Fruit fly (Drosophila melanogaster) whole organism, embryonic: ENCODE measurements around the gene CG34325.

Experiments used
- BtbVII ChIP-seq: fragments of 200-800 bp; sonication (Bioruptor generic); optimal IDR thresholded peaks from 3 replicates; lab custom pipeline; 2017; ENCODE audit warnings: missing biosample characterization, mild to moderate bottlenecking, missing genetic modification characterization
- CG11456 ChIP-seq: fragments of 200-800 bp; sonication (Bioruptor generic); IDR thresholded peaks from 3 replicates; pipeline ENCODE4 v1.3.6; 2022; ENCODE audit warnings: missing biosample characterization, missing genetic modification characterization
- CG11695 ChIP-seq: fragments of 200-800 bp; sonication (Bioruptor generic); IDR thresholded peaks from 3 replicates; pipeline ENCODE4 v1.3.6; 2022; ENCODE audit warnings: missing biosample characterization, missing genetic modification characterization
- CG12104 ChIP-seq: fragments of 200-800 bp; sonication (Bioruptor generic); optimal IDR thresholded peaks from 3 replicates; lab custom pipeline; 2016; ENCODE audit warnings: missing biosample characterization, missing genetic modification characterization
- CG12299 ChIP-seq: fragments of 200-800 bp; sonication (Bioruptor generic); optimal IDR thresholded peaks from 2 replicates; lab custom pipeline; 2018; ENCODE audit warnings: missing biosample characterization, mild to moderate bottlenecking, missing genetic modification characterization
- CG1233 ChIP-seq: fragments of 200-800 bp; sonication (Bioruptor generic); optimal IDR thresholded peaks from 4 replicates; lab custom pipeline; 2018; ENCODE audit warnings: missing biosample characterization, mild to moderate bottlenecking, missing genetic modification characterization
- CG12744 ChIP-seq: fragments of 200-800 bp; sonication (Bioruptor generic); optimal IDR thresholded peaks from 2 replicates; lab custom pipeline; 2016; ENCODE audit warnings: missing biosample characterization, missing genetic modification characterization
- CG12769 ChIP-seq: fragments of 200-800 bp; sonication (Bioruptor generic); optimal IDR thresholded peaks from 2 replicates; lab custom pipeline; 2019; ENCODE audit warnings: missing biosample characterization, mild to moderate bottlenecking, missing genetic modification characterization, moderate library complexity
- CG14860 ChIP-seq: fragments of 200-800 bp; sonication (Bioruptor generic); IDR thresholded peaks from 3 replicates; pipeline ENCODE4 v1.3.6; 2022; ENCODE audit warnings: missing biosample characterization, missing genetic modification characterization; ENCODE audit not compliant: partially characterized antibody
- CG1603 ChIP-seq: fragments of 200-800 bp; sonication (Bioruptor generic); optimal IDR thresholded peaks from 2 replicates; lab custom pipeline; 2019; ENCODE audit warnings: missing biosample characterization, mild to moderate bottlenecking, missing genetic modification characterization, moderate library complexity
- CG16815 ChIP-seq: fragments of 200-800 bp; sonication (Bioruptor generic); optimal IDR thresholded peaks from 3 replicates; lab custom pipeline; 2017; ENCODE audit warnings: missing biosample characterization, mild to moderate bottlenecking, missing genetic modification characterization
- CG17829 ChIP-seq: fragments of 200-800 bp; optimal IDR thresholded peaks from 2 replicates; lab custom pipeline; 2019; ENCODE audit warnings: missing biosample characterization, mild to moderate bottlenecking, missing genetic modification characterization, moderate library complexity
- CG17912 ChIP-seq: fragments of 200-800 bp; sonication (Bioruptor generic); optimal IDR thresholded peaks from 2 replicates; lab custom pipeline; 2018; ENCODE audit warnings: missing biosample characterization, mild to moderate bottlenecking, missing genetic modification characterization
- CG30431 ChIP-seq: fragments of 200-800 bp; sonication (Bioruptor generic); optimal IDR thresholded peaks from 2 replicates; lab custom pipeline; 2017; ENCODE audit warnings: missing biosample characterization, missing genetic modification characterization
- CG31224 ChIP-seq: fragments of 200-800 bp; sonication (Bioruptor generic); IDR thresholded peaks from 2 replicates; pipeline ENCODE4 v1.3.6; 2022; ENCODE audit warnings: missing biosample characterization, missing genetic modification characterization
- CG3163 ChIP-seq: fragments of 200-800 bp; sonication (Bioruptor generic); optimal IDR thresholded peaks from 3 replicates; lab custom pipeline; 2016; ENCODE audit warnings: missing biosample characterization, missing genetic modification characterization
- CG33213 ChIP-seq: fragments of 200-800 bp; sonication (Bioruptor generic); optimal IDR thresholded peaks from 3 replicates; lab custom pipeline; 2016; ENCODE audit warnings: missing biosample characterization, missing genetic modification characterization
- CG42726 ChIP-seq: fragments of 200-800 bp; sonication (Bioruptor generic); IDR thresholded peaks from 2 replicates; pipeline ENCODE4 v1.3.6; 2022; ENCODE audit warnings: missing biosample characterization, missing genetic modification characterization; ENCODE audit not compliant: partially characterized antibody
- CG7839 ChIP-seq: fragments of 200-800 bp; sonication (Bioruptor generic); optimal IDR thresholded peaks from 3 replicates; lab custom pipeline; 2018; ENCODE audit warnings: missing biosample characterization, mild to moderate bottlenecking, missing genetic modification characterization, moderate library complexity
- CG9817 ChIP-seq: fragments of 200-800 bp; sonication (Bioruptor generic); optimal IDR thresholded peaks from 2 replicates; lab custom pipeline; 2018; ENCODE audit warnings: missing biosample characterization, mild to moderate bottlenecking, missing genetic modification characterization, moderate library complexity
- H2.0 ChIP-seq: fragments of 200-800 bp; sonication (Bioruptor generic); IDR thresholded peaks from 2 replicates; pipeline ENCODE4 v1.3.6; 2022; ENCODE audit warnings: missing biosample characterization, missing genetic modification characterization
- HLH4C ChIP-seq: fragments of 200-800 bp; sonication (Bioruptor generic); IDR thresholded peaks from 3 replicates; pipeline ENCODE4 v1.3.6; 2022; ENCODE audit warnings: missing biosample characterization, missing genetic modification characterization; ENCODE audit not compliant: partially characterized antibody
- Hey ChIP-seq: fragments of 200-800 bp; sonication (Bioruptor generic); optimal IDR thresholded peaks from 3 replicates; lab custom pipeline; 2018; ENCODE audit warnings: missing biosample characterization, mild to moderate bottlenecking, missing genetic modification characterization
- MBD-R2 ChIP-seq: fragments of 200-800 bp; sonication (Bioruptor generic); IDR thresholded peaks from 2 replicates; pipeline ENCODE4 v1.3.6; 2022; ENCODE audit warnings: missing biosample characterization, missing genetic modification characterization
- MESR4 ChIP-seq: fragments of 200-800 bp; sonication (Bioruptor generic); optimal IDR thresholded peaks from 2 replicates; lab custom pipeline; 2018; ENCODE audit warnings: missing biosample characterization, mild to moderate bottlenecking, missing genetic modification characterization, moderate library complexity
- MTF-1 ChIP-seq: fragments of 200-800 bp; sonication (Bioruptor generic); optimal IDR thresholded peaks from 2 replicates; lab custom pipeline; 2018; ENCODE audit warnings: missing biosample characterization, mild to moderate bottlenecking, missing genetic modification characterization, borderline replicate concordance
- Max ChIP-seq: fragments of 200-800 bp; sonication (Bioruptor generic); optimal IDR thresholded peaks from 2 replicates; lab custom pipeline; 2016; ENCODE audit warnings: missing biosample characterization, mild to moderate bottlenecking, missing genetic modification characterization
- Mrtf ChIP-seq: fragments of 200-800 bp; sonication (Bioruptor generic); IDR thresholded peaks from 3 replicates; pipeline ENCODE4 v1.3.6; 2022; ENCODE audit warnings: missing biosample characterization, missing genetic modification characterization
- NC2β ChIP-seq: fragments of 200-800 bp; sonication (Bioruptor generic); optimal IDR thresholded peaks from 2 replicates; lab custom pipeline; 2016; ENCODE audit warnings: missing biosample characterization, missing genetic modification characterization
- NK7.1 ChIP-seq: fragments of 200-800 bp; sonication (Bioruptor generic); optimal IDR thresholded peaks from 3 replicates; lab custom pipeline; 2016; ENCODE audit warnings: missing biosample characterization, missing genetic modification characterization
- Neu2 ChIP-seq: fragments of 200-800 bp; sonication (Bioruptor generic); optimal IDR thresholded peaks from 3 replicates; lab custom pipeline; 2016; ENCODE audit warnings: missing biosample characterization, missing genetic modification characterization, borderline replicate concordance
- Ptx1 ChIP-seq: fragments of 200-800 bp; sonication (Bioruptor generic); IDR thresholded peaks from 2 replicates; pipeline ENCODE4 v1.3.6; 2022; ENCODE audit warnings: missing biosample characterization, missing genetic modification characterization
- Spps ChIP-seq: fragments of 200-800 bp; sonication (Bioruptor generic); optimal IDR thresholded peaks from 2 replicates; lab custom pipeline; 2018; ENCODE audit warnings: missing biosample characterization, mild to moderate bottlenecking, missing genetic modification characterization
- Trl ChIP-seq, 3 experiments: fragments of >200 bp in 2 of 3; fragments of 200-800 bp in 1 of 3; sonication (Bioruptor generic) in 1 of 3; optimal IDR thresholded peaks; 2 replicates in 1 of 3; 3 replicates in 2 of 3; lab custom pipeline; 2016 to 2017; ENCODE audit warnings: missing biosample characterization in 1 of 3, missing genetic modification characterization in 1 of 3
- Xrp1 ChIP-seq: fragments of 200-800 bp; sonication (Bioruptor generic); IDR thresholded peaks from 2 replicates; pipeline ENCODE4 v1.3.6; 2022; ENCODE audit warnings: missing biosample characterization, missing genetic modification characterization
- ato ChIP-seq: fragments of 200-800 bp; sonication (Bioruptor generic); IDR thresholded peaks from 2 replicates; pipeline ENCODE4 v1.3.6; 2022; ENCODE audit warnings: missing biosample characterization, missing genetic modification characterization; ENCODE audit not compliant: partially characterized antibody
- br ChIP-seq: fragments of >200 bp; optimal IDR thresholded peaks from 2 replicates; lab custom pipeline; 2017
- corto ChIP-seq: fragments of 200-800 bp; sonication (Bioruptor generic); optimal IDR thresholded peaks from 2 replicates; lab custom pipeline; 2016; ENCODE audit warnings: missing biosample characterization, mild to moderate bottlenecking, missing genetic modification characterization, moderate library complexity
- croc ChIP-seq: fragments of 200-800 bp; sonication (Bioruptor generic); conservative IDR thresholded peaks from 3 replicates; pipeline ENCODE4 v1.3.6; 2022; ENCODE audit warnings: missing biosample characterization, missing genetic modification characterization
- gcm2 ChIP-seq: fragments of 200-800 bp; sonication (Bioruptor generic); optimal IDR thresholded peaks from 2 replicates; lab custom pipeline; 2016; ENCODE audit warnings: missing biosample characterization, missing genetic modification characterization
- gem ChIP-seq: fragments of 200-800 bp; sonication (Bioruptor generic); optimal IDR thresholded peaks from 2 replicates; lab custom pipeline; 2019; ENCODE audit warnings: missing biosample characterization, mild to moderate bottlenecking, missing genetic modification characterization, moderate library complexity
- hb ChIP-seq: fragments of 200-800 bp; sonication (Bioruptor generic); IDR thresholded peaks from 3 replicates; pipeline ENCODE4 v1.3.6; 2022; ENCODE audit warnings: missing biosample characterization, missing genetic modification characterization; ENCODE audit not compliant: partially characterized antibody
- insv ChIP-seq, 2 experiments: fragments of 200-800 bp; sonication (Bioruptor generic); optimal IDR thresholded peaks; 3 replicates each; lab custom pipeline; 2016 to 2018; ENCODE audit warnings: missing biosample characterization in 2 of 2, missing genetic modification characterization in 2 of 2
- jing ChIP-seq: fragments of 200-800 bp; sonication (Bioruptor generic); optimal IDR thresholded peaks from 2 replicates; lab custom pipeline; 2018; ENCODE audit warnings: missing biosample characterization, mild to moderate bottlenecking, missing genetic modification characterization
- kni ChIP-seq: fragments of 200-800 bp; sonication (Bioruptor generic); optimal IDR thresholded peaks from 3 replicates; lab custom pipeline; 2017; ENCODE audit warnings: mild to moderate bottlenecking, missing biosample characterization, missing genetic modification reagents, missing genetic modification characterization
- phol ChIP-seq: fragments of 200-800 bp; sonication (Bioruptor generic); optimal IDR thresholded peaks from 3 replicates; lab custom pipeline; 2018; ENCODE audit warnings: missing biosample characterization, mild to moderate bottlenecking, missing genetic modification characterization, moderate library complexity
- row ChIP-seq: fragments of 200-800 bp; sonication (Bioruptor generic); IDR thresholded peaks from 3 replicates; pipeline ENCODE4 v1.3.6; 2022; ENCODE audit warnings: missing biosample characterization, missing genetic modification characterization
- scrt ChIP-seq: fragments of 200-800 bp; sonication (Bioruptor generic); optimal IDR thresholded peaks from 2 replicates; lab custom pipeline; 2018; ENCODE audit warnings: missing biosample characterization, mild to moderate bottlenecking, missing genetic modification characterization, moderate library complexity

CG34325 gene

dm6 chrX:16751579-16752156 is 30.5 kb upstream of the CG34325 start, which contains the start of gene goe (continued):
- TF ChIP-seq CG7839 (tag; lab: Kevin White, UChicago) (peak; percentile 66), CG11695 (GFP tag; lab: Robert Waterston, UW) (peak; percentile 29; the same call in 1 of the 3 replicates), gem (tag; lab: Kevin White, UChicago) (peak; percentile 69), Xrp1 (GFP tag; lab: Robert Waterston, UW) (peak; percentile 54), Trl (optimal IDR thresholded peaks at IDR 0.05; lab: Kevin White, UChicago) (no peak), Trl (GFP tag; optimal IDR thresholded peaks at IDR 0.05; lab: Kevin White, UChicago) (peak; percentile 90), NC2β (GFP tag; lab: Kevin White, UChicago) (peak; percentile 91), CG17829 (tag; lab: Kevin White, UChicago) (peak; percentile 45), jing (GFP tag; lab: Kevin White, UChicago) (peak; percentile 2), Mrtf (peak; percentile 74), HLH4C (peak; percentile 70), Ptx1 (GFP tag; lab: Robert Waterston, UW) (peak; percentile 72), MTF-1 (GFP tag; lab: Kevin White, UChicago) (peak; percentile 81), phol (peak; percentile 75), Max (GFP tag; lab: Kevin White, UChicago) (peak; percentile 37), BtbVII (GFP tag; lab: Kevin White, UChicago) (peak; percentile 40), MESR4 (GFP tag; lab: Kevin White, UChicago) (peak; percentile 21), br (lab: Kevin White, UChicago) (no peak), scrt (GFP tag; lab: Kevin White, UChicago) (peak; percentile 64), CG12104 (GFP tag; lab: Kevin White, UChicago) (peak; percentile 68), CG31224 (GFP tag; lab: Robert Waterston, UW) (peak; percentile 69), gcm2 (GFP tag; lab: Kevin White, UChicago) (peak; percentile 49), CG12769 (tag; lab: Kevin White, UChicago) (peak; percentile 81), CG17912 (GFP tag; lab: Kevin White, UChicago) (peak; percentile 91), CG12744 (GFP tag; lab: Kevin White, UChicago) (peak; percentile 76), Hey (tag; lab: Kevin White, UChicago) (peak; percentile 64), CG30431 (GFP tag; lab: Kevin White, UChicago) (peak; percentile 51), CG33213 (GFP tag; lab: Kevin White, UChicago) (peak; percentile 89), croc (GFP tag; lab: Robert Waterston, UW) (peak; percentile 59; the same call in 2 of the 3 replicates), Spps (tag; lab: Kevin White, UChicago) (no peak), Neu2 (GFP tag; lab: Kevin White, UChicago) (peak; percentile 30), CG42726 (peak; percentile 95), kni (peak; percentile 5), CG9817 (tag; lab: Kevin White, UChicago) (peak; percentile 84), H2.0 (peak; percentile 78), CG1603 (tag; lab: Kevin White, UChicago) (peak; percentile 82), insv (GFP tag; optimal IDR thresholded peaks at IDR 0.05; lab: Kevin White, UChicago) (peak in 1 of 2 experiments; percentile 78), CG16815 (GFP tag; lab: Kevin White, UChicago) (peak; percentile 50), CG1233 (GFP tag; lab: Kevin White, UChicago) (peak; percentile 76), CG14860 (peak; percentile 56; the same call in 2 of the 3 replicates), corto (GFP tag; lab: Kevin White, UChicago) (peak; percentile 41), row (GFP tag; lab: Robert Waterston, UW) (peak; percentile 76), CG3163 (GFP tag; lab: Kevin White, UChicago) (peak; percentile 75), NK7.1 (GFP tag; lab: Kevin White, UChicago) (peak; percentile 70), hb (peak; percentile 74; the same call in 2 of the 3 replicates), ato (peak; percentile 63), CG12299 (tag; lab: Kevin White, UChicago) (peak; percentile 78), MBD-R2 (GFP tag; lab: Robert Waterston, UW) (peak; percentile 67), CG11456 (GFP tag; lab: Robert Waterston, UW) (peak; percentile 89)
